Fruit fly (Drosophila melanogaster) whole organism, pupa: Measurements from ENCODE around the gene CG14929.

Source experiments
- CG12605 ChIP-seq: fragments of 200-800 bp; sonication (Bioruptor generic); IDR thresholded peaks from 2 replicates; pipeline ENCODE4 v1.3.6; 2022; ENCODE audit warnings: missing biosample characterization, missing genetic modification characterization
- CG13204 ChIP-seq: fragments of 200-800 bp; sonication (Bioruptor generic); optimal IDR thresholded peaks from 2 replicates; lab custom pipeline; 2018; ENCODE audit warnings: missing biosample characterization, mild to moderate bottlenecking, missing genetic modification characterization, moderate library complexity
- CG15710 ChIP-seq: fragments of 200-800 bp; sonication (Bioruptor generic); optimal IDR thresholded peaks from 2 replicates; lab custom pipeline; 2018; ENCODE audit warnings: missing biosample characterization, mild to moderate bottlenecking, missing genetic modification characterization, moderate library complexity
- CG8301 ChIP-seq: fragments of 200-800 bp; sonication (Bioruptor generic); optimal IDR thresholded peaks from 2 replicates; lab custom pipeline; 2018; ENCODE audit warnings: missing biosample characterization, mild to moderate bottlenecking, missing genetic modification characterization
- EcR ChIP-seq: fragments of 200-800 bp; sonication (Bioruptor generic); optimal IDR thresholded peaks from 3 replicates; lab custom pipeline; 2019; ENCODE audit warnings: missing biosample characterization, missing genetic modification characterization, mild to moderate bottlenecking, moderate library complexity, missing genetic modification reagents
- fd96Ca ChIP-seq: fragments of 200-800 bp; sonication (Bioruptor generic); IDR thresholded peaks from 3 replicates; pipeline ENCODE4 v1.3.6; 2022; ENCODE audit warnings: missing biosample characterization, missing genetic modification characterization

DNA sequence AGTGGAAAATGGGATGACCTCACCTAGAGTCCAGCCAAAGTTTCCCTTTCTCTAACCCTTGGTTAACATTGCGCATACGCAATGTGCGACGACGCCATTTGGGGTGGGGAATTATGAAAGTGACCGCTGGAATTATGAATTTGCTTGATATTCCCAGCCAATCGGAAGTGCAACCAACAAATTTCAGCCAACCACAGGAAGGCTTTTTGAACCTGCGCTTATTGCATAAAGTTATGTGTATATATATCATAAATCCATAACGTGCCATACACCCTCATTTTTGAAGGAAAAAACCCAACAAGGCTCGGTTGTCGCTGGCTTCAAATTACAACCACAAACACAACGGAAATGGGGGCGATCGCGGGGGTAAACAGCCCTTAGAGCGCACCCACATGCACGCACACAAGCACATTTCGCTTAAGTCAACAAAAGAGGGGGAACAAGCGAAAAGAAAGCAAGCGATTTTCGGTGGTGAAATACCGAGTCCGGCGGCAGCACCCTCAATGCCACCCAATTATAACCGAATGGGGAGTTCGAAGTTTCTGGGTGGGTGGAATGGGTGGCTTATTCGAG is 31.1 kb upstream of the CG14929 start:
- TF ChIP-seq fd96Ca (GFP tag; lab: Robert Waterston, UW) (no peak), CG15710 (tag; lab: Kevin White, UChicago) (no peak), EcR (no peak), CG13204 (GFP tag; lab: Kevin White, UChicago) (no peak), CG12605 (GFP tag; lab: Robert Waterston, UW) (no peak), CG8301 (tag; lab: Kevin White, UChicago) (no peak)
